Fruit fly (Drosophila melanogaster): ENCODE measurements around the gene slmb.

dm6 chr3R:21107907-21108591 lies 19.2 kb downstream of the slmb start, which contains the start of the genes Sec15 and rtet:
- TF ChIP-seq CG7045 (GFP tag; optimal IDR thresholded peaks at IDR 0.05), result peak; percentile 64
- no peak for TF ChIP-seq cnc (optimal IDR thresholded peaks at IDR 0.05)
- TF ChIP-seq toe (GFP tag; optimal IDR thresholded peaks at IDR 0.05), result no peak
- peak; percentile 36 for TF ChIP-seq Clk (GFP tag; optimal IDR thresholded peaks at IDR 0.05)
- TF ChIP-seq kay (GFP tag; ENCODE audit: borderline replicate concordance), result no peak
- peak; percentile 48 for TF ChIP-seq pad (GFP tag; optimal IDR thresholded peaks at IDR 0.05)
- TF ChIP-seq Crg-1 (GFP tag; optimal IDR thresholded peaks at IDR 0.05), result no peak
- no peak for TF ChIP-seq ovo (GFP tag; optimal IDR thresholded peaks at IDR 0.05)
